Fruit fly (Drosophila melanogaster): Measurements from ENCODE around the gene CG14414.

The CG14414 gene

DNA sequence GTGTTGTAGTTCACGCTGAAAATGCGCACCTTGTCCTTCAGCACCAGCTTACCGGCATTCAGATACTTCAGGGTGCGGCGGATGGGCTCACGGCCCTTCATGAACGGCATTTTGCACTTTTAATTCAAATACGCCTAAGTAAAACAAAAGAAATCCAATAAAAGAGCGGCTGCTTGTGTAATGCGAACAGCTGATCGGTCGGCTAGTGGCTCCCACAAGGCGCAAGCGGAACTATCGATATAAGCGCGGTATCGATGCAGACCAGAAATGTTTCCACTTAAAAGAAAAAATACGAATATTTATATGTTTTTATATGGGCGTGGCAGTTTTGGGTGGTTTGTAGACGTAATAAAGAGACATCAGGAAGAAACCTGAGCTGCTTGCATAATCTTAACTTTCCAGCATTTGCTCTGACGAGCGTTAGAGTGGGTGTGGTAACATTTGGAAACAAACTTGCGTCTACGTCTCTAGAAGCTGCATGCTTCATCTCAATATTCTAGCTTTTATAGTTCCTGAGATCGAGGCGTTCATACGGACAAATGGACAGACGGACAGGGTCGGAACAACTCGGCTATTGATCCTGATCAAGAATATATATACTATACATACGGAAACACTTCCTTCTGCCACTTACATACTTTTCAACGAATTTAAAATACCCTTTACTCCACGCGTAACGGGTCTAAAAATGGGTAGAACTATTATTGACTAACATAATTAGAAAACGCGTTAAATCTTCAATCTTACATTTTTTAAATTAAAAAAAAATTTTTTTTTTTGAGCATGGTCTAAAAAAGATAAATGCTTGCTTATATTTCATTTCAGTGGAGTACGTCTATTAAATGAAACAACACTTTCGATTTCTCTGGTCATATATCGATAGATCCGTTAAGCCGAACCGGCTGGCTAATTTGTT is 2.6 kb downstream of the CG14414 start, which contains the start of the genes mRpS25 and nmdyn-D6 (continued):
- TF ChIP-seq Sry-δ (GFP tag; optimal IDR thresholded peaks at IDR 0.05) (peak; percentile 45), inv (GFP tag; IDR thresholded peaks at IDR 0.05; ENCODE audit: partially characterized antibody) (peak; percentile 52), CG8089 (GFP tag; optimal IDR thresholded peaks at IDR 0.05) (no peak), klu (GFP tag; IDR thresholded peaks at IDR 0.05) (no peak), Sin3A (optimal IDR thresholded peaks at IDR 0.05) (peak; percentile 15), crp (GFP tag; optimal IDR thresholded peaks at IDR 0.05) (peak in 1 of 2 experiments; percentile 80), Dref (GFP tag; IDR thresholded peaks at IDR 0.05) (peak; percentile 69), Hand (GFP tag; optimal IDR thresholded peaks at IDR 0.05) (no peak), zen2 (GFP tag; IDR thresholded peaks at IDR 0.05; ENCODE audit: partially characterized antibody) (0 out of 3 replicates have a peak, but pooled peaks have one; percentile 45), Nf-YC (tag; optimal IDR thresholded peaks at IDR 0.05) (peak; percentile 12)

DNA sequence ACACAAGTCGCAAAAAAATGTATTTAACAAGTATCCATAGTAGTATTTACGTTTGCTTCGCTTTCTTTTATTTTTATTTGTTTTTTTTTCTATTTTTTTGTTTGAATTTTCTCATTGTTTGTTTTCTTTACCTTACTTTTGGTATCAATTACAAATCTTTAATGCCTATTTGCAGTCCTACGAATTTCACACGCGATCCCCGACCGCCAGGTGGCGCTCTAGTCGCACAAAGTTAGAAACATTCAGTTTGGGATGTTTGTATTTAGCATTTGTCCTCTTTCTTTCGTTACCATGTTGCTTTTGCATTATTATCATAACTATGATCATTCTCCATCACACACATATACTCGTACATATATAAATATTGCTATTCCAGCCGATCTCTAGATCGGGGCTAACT is 4.9 kb downstream of the CG14414 start:
- peak; percentile 86 for TF ChIP-seq CTCF (GFP tag; optimal IDR thresholded peaks at IDR 0.05)
- TF ChIP-seq Deaf1 (tag; optimal IDR thresholded peaks at IDR 0.05) = peak; percentile 48
- no peak for TF ChIP-seq CG2129 (GFP tag; IDR thresholded peaks at IDR 0.05; ENCODE audit: partially characterized antibody)
- no peak for TF ChIP-seq pan (optimal IDR thresholded peaks at IDR 0.05)
- no peak for TF ChIP-seq pan (GFP tag; optimal IDR thresholded peaks at IDR 0.05 in 1 of 2, IDR thresholded peaks at IDR 0.05 in 1 of 2)
- TF ChIP-seq stwl (tag; optimal IDR thresholded peaks at IDR 0.05) = peak; percentile 3
- peak; percentile 30; the same call in 1 of the 2 replicates for TF ChIP-seq Dip2 (GFP tag; IDR thresholded peaks at IDR 0.05)
- peak; percentile 54 for TF ChIP-seq CG8290 (GFP tag; optimal IDR thresholded peaks at IDR 0.05)
- no peak for TF ChIP-seq CG8290 (tag; optimal IDR thresholded peaks at IDR 0.05)
- TF ChIP-seq ato (GFP tag; IDR thresholded peaks at IDR 0.05; ENCODE audit: partially characterized antibody) = no peak

DNA sequence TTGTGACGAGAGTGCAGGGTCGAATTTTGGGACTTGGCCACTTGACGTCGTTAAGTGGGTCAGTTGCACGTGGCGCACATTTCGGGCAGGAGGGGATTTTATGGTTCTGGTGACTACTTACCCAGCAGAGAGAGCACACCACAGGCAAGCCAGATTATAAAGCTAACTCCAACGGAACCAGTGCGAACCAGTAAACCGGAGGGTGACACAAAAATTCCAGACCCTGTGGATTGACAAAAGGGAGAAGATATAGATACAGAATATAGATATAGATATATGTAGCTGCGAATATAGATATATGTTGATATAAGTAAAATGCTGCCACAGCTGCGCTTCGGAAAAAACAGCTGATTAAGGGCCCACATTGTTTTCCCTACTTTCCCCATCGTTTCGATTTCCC is 8.1 kb downstream of the CG14414 start:
- TF ChIP-seq HLHmδ (GFP tag; optimal IDR thresholded peaks at IDR 0.05) = no peak
- no peak for TF ChIP-seq CG13123 (GFP tag; optimal IDR thresholded peaks at IDR 0.05)
- peak; percentile 29 for TF ChIP-seq CG12769 (tag; optimal IDR thresholded peaks at IDR 0.05)
- TF ChIP-seq sens (GFP tag) = peak; percentile 55
- TF ChIP-seq crp (GFP tag; optimal IDR thresholded peaks at IDR 0.05) = peak in 1 of 2 experiments; percentile 31
- TF ChIP-seq Drgx (GFP tag; IDR thresholded peaks at IDR 0.05) = 0 out of 2 replicates have a peak, but pooled peaks have one; percentile 1
- peak; percentile 89 for TF ChIP-seq CG13894 (tag; optimal IDR thresholded peaks at IDR 0.05)
- peak; percentile 96 for TF ChIP-seq CG15514 (GFP tag; optimal IDR thresholded peaks at IDR 0.05)

DNA sequence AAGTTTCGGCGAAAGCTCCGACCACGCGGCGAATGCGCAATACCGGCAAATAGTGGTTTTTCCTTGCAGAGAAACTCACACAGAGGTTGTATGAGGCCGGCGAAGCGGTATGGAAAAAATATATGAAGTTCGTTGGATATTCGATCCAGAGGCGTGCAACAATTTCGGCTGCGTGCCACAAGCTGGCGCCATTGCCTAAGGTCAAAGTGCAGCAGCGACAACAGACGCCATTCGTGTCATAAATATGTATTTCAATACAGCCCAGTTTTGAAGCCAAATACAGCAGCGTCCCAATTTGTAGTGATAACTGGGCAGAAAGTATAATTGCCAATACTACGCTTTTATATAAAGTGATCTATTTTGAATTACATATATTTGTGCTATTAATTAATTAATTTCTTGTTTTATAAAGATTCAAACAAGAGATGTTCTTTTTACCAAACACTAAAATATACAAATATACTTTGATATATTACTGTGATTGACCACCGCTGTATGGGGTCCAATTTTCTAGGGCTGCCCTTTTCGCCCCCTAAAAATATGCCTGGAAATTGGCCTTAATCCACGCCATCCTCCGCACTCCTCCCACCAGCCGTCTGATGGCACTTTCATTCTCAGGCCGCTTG is 8.7 kb downstream of the CG14414 start:
- TF ChIP-seq CG12942 (GFP tag; optimal IDR thresholded peaks at IDR 0.05) = no peak
- no peak for TF ChIP-seq kni (GFP tag; optimal IDR thresholded peaks at IDR 0.05)
- peak; percentile 35 for TF ChIP-seq CG11504 (tag; optimal IDR thresholded peaks at IDR 0.05)
- peak; percentile 5 for TF ChIP-seq grau (tag; optimal IDR thresholded peaks at IDR 0.05)
- no peak for TF ChIP-seq CG17568 (GFP tag; optimal IDR thresholded peaks at IDR 0.05)
- TF ChIP-seq CG18599 (GFP tag; optimal IDR thresholded peaks at IDR 0.05) = peak; percentile 63
- TF ChIP-seq CG10431 (GFP tag; optimal IDR thresholded peaks at IDR 0.05) = no peak
- TF ChIP-seq lab (GFP tag; optimal IDR thresholded peaks at IDR 0.05) = peak; percentile 58
- peak; percentile 24 for TF ChIP-seq gem (tag; optimal IDR thresholded peaks at IDR 0.05)
- no peak for TF ChIP-seq Dll (GFP tag; IDR thresholded peaks at IDR 0.05; ENCODE audit: partially characterized antibody)
- peak; percentile 6 for TF ChIP-seq Fer3 (tag; optimal IDR thresholded peaks at IDR 0.05)
- no peak for TF ChIP-seq CG17612 (GFP tag; IDR thresholded peaks at IDR 0.05)
- no peak for TF ChIP-seq CG10274 (GFP tag; optimal IDR thresholded peaks at IDR 0.05)
- TF ChIP-seq Ptx1 (GFP tag; IDR thresholded peaks at IDR 0.05) = 0 out of 2 replicates have a peak, but pooled peaks have one; percentile 6
- TF ChIP-seq CG2678 (tag; optimal IDR thresholded peaks at IDR 0.05) = peak; percentile 26
- peak; percentile 1 for TF ChIP-seq CG17359 (tag; optimal IDR thresholded peaks at IDR 0.05)
- TF ChIP-seq ken (GFP tag; IDR thresholded peaks at IDR 0.05) = no peak
- no peak for TF ChIP-seq Dip2 (GFP tag; IDR thresholded peaks at IDR 0.05)
- no peak for TF ChIP-seq Dref (GFP tag; IDR thresholded peaks at IDR 0.05)

Data from whole organism, embryonic.